Fruit fly (Drosophila melanogaster): Measurements from ENCODE around the gene Ppi1.

dm6 chr3R:30109380-30109779, 19.5 kb downstream of the Ppi1 start:
- TF ChIP-seq insv (optimal IDR thresholded peaks at IDR 0.05) (no peak), Myc (optimal IDR thresholded peaks at IDR 0.05) (no peak), psq (optimal IDR thresholded peaks at IDR 0.05) (no peak), Sin3A (optimal IDR thresholded peaks at IDR 0.05) (no peak), h (optimal IDR thresholded peaks at IDR 0.05) (no peak)

Data from Kc167 (cell line).